Worm (Caenorhabditis elegans) whole organism, L1 larva: Measurements from ENCODE around the gene H04M03.12.

Source experiments
- ceh-63 ChIP-seq: fragments of 200-800 bp; sonication (Bioruptor generic); optimal IDR thresholded peaks from 2 replicates; lab custom pipeline; 2018; ENCODE audit warnings: mild to moderate bottlenecking, missing genetic modification characterization, missing compliant biosample characterization
- fkh-10 ChIP-seq: sonication (generic microtip); optimal IDR thresholded peaks from 2 replicates; lab custom pipeline; 2017; ENCODE audit warnings: missing biosample characterization, missing genetic modification reagents, missing genetic modification characterization
- nhr-237 ChIP-seq: fragments of 150-350 bp; optimal IDR thresholded peaks from 2 replicates; lab custom pipeline; 2014; ENCODE audit warnings: missing biosample characterization, missing genetic modification characterization
- snpc-4 ChIP-seq: fragments of 150-350 bp; optimal IDR thresholded peaks from 2 replicates; lab custom pipeline; 2014; ENCODE audit warnings: missing biosample characterization, missing genetic modification characterization
- unc-130 ChIP-seq: fragments of 150-350 bp; optimal IDR thresholded peaks from 2 replicates; lab custom pipeline; 2017; ENCODE audit warnings: missing biosample characterization, missing genetic modification characterization, inconsistent platforms
- unc-62 ChIP-seq: fragments of 150-350 bp; optimal IDR thresholded peaks from 2 replicates; lab custom pipeline; 2014; ENCODE audit warnings: missing biosample characterization, missing genetic modification reagents, missing genetic modification characterization
- unc-86 ChIP-seq: sonication (generic microtip); optimal IDR thresholded peaks from 2 replicates; lab custom pipeline; 2016; ENCODE audit warnings: missing genetic modification characterization, missing compliant biosample characterization
- zag-1 ChIP-seq: fragments of 150-350 bp; optimal IDR thresholded peaks from 2 replicates; lab custom pipeline; 2014; ENCODE audit warnings: missing biosample characterization, missing genetic modification characterization
- ztf-11 ChIP-seq, 2 experiments: sonication (generic microtip); optimal IDR thresholded peaks; 2 replicates each; lab custom pipeline; 2016 to 2017; ENCODE audit warnings: missing genetic modification characterization in 2 of 2, missing biosample characterization in 1 of 2, missing compliant biosample characterization in 1 of 2
- ztf-4 ChIP-seq: fragments of 150-350 bp; optimal IDR thresholded peaks from 2 replicates; lab custom pipeline; 2014; ENCODE audit warnings: missing biosample characterization, missing genetic modification characterization

DNA sequence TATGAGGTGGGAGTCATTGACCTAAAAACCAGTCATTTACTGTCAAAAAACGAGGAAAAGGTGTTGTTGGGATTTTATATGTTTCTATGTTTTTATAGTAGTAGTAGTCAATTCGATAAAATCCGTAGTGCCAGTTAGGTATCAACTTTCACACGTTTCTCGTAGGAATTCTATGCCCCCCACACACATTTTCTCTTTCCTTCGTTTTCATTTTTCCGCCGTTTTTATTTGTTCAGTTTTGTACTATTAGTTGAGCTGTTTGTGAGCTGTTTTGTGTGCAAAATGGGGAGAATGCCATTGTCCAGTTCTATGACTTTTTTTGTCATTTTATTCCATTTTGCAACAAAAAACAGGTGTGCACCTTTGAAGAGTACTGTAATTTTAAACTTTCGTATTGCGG, 45.6 kb upstream of the H04M03.12 start:
- no peak for TF ChIP-seq unc-86 (tag; lab: Kevin White, UChicago)
- no peak for TF ChIP-seq nhr-237 (tag; lab: Kevin White, UChicago)
- TF ChIP-seq zag-1 (tag; lab: Kevin White, UChicago), result no peak
- no peak for TF ChIP-seq unc-62 (GFP tag; lab: Kevin White, UChicago)
- TF ChIP-seq unc-130 (tag; lab: Kevin White, UChicago), result no peak
- TF ChIP-seq ztf-4 (tag; lab: Kevin White, UChicago), result no peak
- no peak for TF ChIP-seq ceh-63
- TF ChIP-seq ztf-11 (tag; optimal IDR thresholded peaks at IDR 0.05; lab: Kevin White, UChicago), result no peak
- no peak for TF ChIP-seq fkh-10
- TF ChIP-seq snpc-4 (tag; lab: Kevin White, UChicago), result no peak
